Fruit fly (Drosophila melanogaster): ENCODE results near the gene CG8032.

The CG8032 gene

dm6 chr3R:8650741-8651140 is 13.2 kb upstream of the CG8032 start, which contains the start of the genes Mkk4 and SLIRP2 (continued):
- peak; percentile 97 for TF ChIP-seq salm (tag; optimal IDR thresholded peaks at IDR 0.05)
- peak; percentile 78 for TF ChIP-seq Dip2 (GFP tag; IDR thresholded peaks at IDR 0.05)
- peak; percentile 93 for TF ChIP-seq kni (GFP tag; optimal IDR thresholded peaks at IDR 0.05)
- peak; percentile 98 for TF ChIP-seq dati (GFP tag; IDR thresholded peaks at IDR 0.05)
- TF ChIP-seq CG32767 (GFP tag; IDR thresholded peaks at IDR 0.05): peak; percentile 99
- peak; percentile 97 for TF ChIP-seq nerfin-1 (tag; optimal IDR thresholded peaks at IDR 0.05)
- TF ChIP-seq CG13894 (tag; optimal IDR thresholded peaks at IDR 0.05): peak; percentile 98
- peak; percentile 98 for TF ChIP-seq CG3407 (GFP tag; optimal IDR thresholded peaks at IDR 0.05)
- TF ChIP-seq B-H1 (GFP tag; IDR thresholded peaks at IDR 0.05): peak; percentile 98
- TF ChIP-seq pum (GFP tag; optimal IDR thresholded peaks at IDR 0.05): peak; percentile 99
- TF ChIP-seq Sry-δ (GFP tag; optimal IDR thresholded peaks at IDR 0.05): peak; percentile 99
- TF ChIP-seq CG14965 (GFP tag; optimal IDR thresholded peaks at IDR 0.05; ENCODE audit: borderline replicate concordance): peak; percentile 89
- peak; percentile 98 for TF ChIP-seq CG34376 (GFP tag; optimal IDR thresholded peaks at IDR 0.05)
- peak; percentile 98 for TF ChIP-seq YL-1 (GFP tag; optimal IDR thresholded peaks at IDR 0.05)
- peak; percentile 99 for TF ChIP-seq fd96Cb (tag; optimal IDR thresholded peaks at IDR 0.05)
- TF ChIP-seq CG10959 (GFP tag; IDR thresholded peaks at IDR 0.05): peak; percentile 99
- TF ChIP-seq CG10431 (GFP tag; optimal IDR thresholded peaks at IDR 0.05): peak; percentile 96
- TF ChIP-seq exex (tag; optimal IDR thresholded peaks at IDR 0.05): peak; percentile 92
- peak; percentile 88 for TF ChIP-seq Nf-YB (GFP tag; optimal IDR thresholded peaks at IDR 0.05)
- TF ChIP-seq vvl (GFP tag; IDR thresholded peaks at IDR 0.05): peak; percentile 100
- TF ChIP-seq disco-r (GFP tag; optimal IDR thresholded peaks at IDR 0.05): peak; percentile 98
- TF ChIP-seq CG13775 (GFP tag; optimal IDR thresholded peaks at IDR 0.05): peak; percentile 99
- peak; percentile 90 for TF ChIP-seq aop (GFP tag; IDR thresholded peaks at IDR 0.05)
- peak; percentile 99 for TF ChIP-seq Ada2b (GFP tag; IDR thresholded peaks at IDR 0.05)
- TF ChIP-seq Sox100B (GFP tag; optimal IDR thresholded peaks at IDR 0.05): peak; percentile 97
- TF ChIP-seq Usf (GFP tag; optimal IDR thresholded peaks at IDR 0.05): peak; percentile 98
- peak; percentile 99 for TF ChIP-seq CHES-1-like (GFP tag; optimal IDR thresholded peaks at IDR 0.05)
- TF ChIP-seq BtbVII (GFP tag; optimal IDR thresholded peaks at IDR 0.05): peak; percentile 98
- TF ChIP-seq CG17612 (GFP tag; IDR thresholded peaks at IDR 0.05): peak; percentile 98
- peak in 1 of 2 experiments; percentile 7 for TF ChIP-seq eve (GFP tag; optimal IDR thresholded peaks at IDR 0.05)
- TF ChIP-seq unc-4 (GFP tag; IDR thresholded peaks at IDR 0.05; ENCODE audit: partially characterized antibody): peak; percentile 82
- peak; percentile 95 for TF ChIP-seq Bdp1 (GFP tag; optimal IDR thresholded peaks at IDR 0.05)
- TF ChIP-seq CG11504 (tag; optimal IDR thresholded peaks at IDR 0.05): peak; percentile 98
- peak; percentile 91 for TF ChIP-seq Nf-YC (tag; optimal IDR thresholded peaks at IDR 0.05)
- peak; percentile 90 for TF ChIP-seq knrl (GFP tag; IDR thresholded peaks at IDR 0.05; ENCODE audit: partially characterized antibody)
- peak; percentile 99 for TF ChIP-seq jumu (GFP tag; optimal IDR thresholded peaks at IDR 0.05)
- TF ChIP-seq CG3065 (GFP tag; optimal IDR thresholded peaks at IDR 0.05): peak; percentile 98
- TF ChIP-seq ato (GFP tag; IDR thresholded peaks at IDR 0.05; ENCODE audit: partially characterized antibody): peak; percentile 70
- TF ChIP-seq CG10366 (GFP tag; IDR thresholded peaks at IDR 0.05): peak; percentile 99
- TF ChIP-seq jigr1 (GFP tag; IDR thresholded peaks at IDR 0.05): peak; percentile 97
- peak; percentile 48 for TF ChIP-seq Dp (GFP tag; optimal IDR thresholded peaks at IDR 0.05)
- TF ChIP-seq corto (GFP tag; optimal IDR thresholded peaks at IDR 0.05): peak; percentile 95
- TF ChIP-seq chif (GFP tag; optimal IDR thresholded peaks at IDR 0.05): peak; percentile 99
- no peak for TF ChIP-seq CG8478 (optimal IDR thresholded peaks at IDR 0.05)
- peak; percentile 99 for TF ChIP-seq Hr3 (GFP tag; optimal IDR thresholded peaks at IDR 0.05)
- TF ChIP-seq CG8765 (GFP tag; IDR thresholded peaks at IDR 0.05): peak; percentile 98
- peak; percentile 98 for TF ChIP-seq NFAT (GFP tag; IDR thresholded peaks at IDR 0.05)
- peak; percentile 98 for TF ChIP-seq ap (GFP tag; IDR thresholded peaks at IDR 0.05)
- TF ChIP-seq CG14710 (tag; optimal IDR thresholded peaks at IDR 0.05): peak; percentile 98
- TF ChIP-seq pzg (GFP tag; optimal IDR thresholded peaks at IDR 0.05): peak; percentile 85
- TF ChIP-seq CG31365 (tag; optimal IDR thresholded peaks at IDR 0.05): peak; percentile 89
